Worm (Caenorhabditis elegans) whole organism, young adult: ENCODE results near the gene skr-19.
"Not testable (repeated sequence)": the region's sequence is repeated elsewhere in the genome, so short reads cannot be mapped to it uniquely, and the experiment has no call there.

Experiments used
- mcd-1 ChIP-seq: fragments of 200-800 bp; sonication (Bioruptor generic); IDR thresholded peaks from 2 replicates; pipeline ENCODE4 v1.3.6; 2022; ENCODE audit warnings: missing genetic modification reagents, missing genetic modification characterization, missing compliant biosample characterization
- nhr-120 ChIP-seq: fragments of 200-800 bp; sonication (Bioruptor generic); IDR thresholded peaks from 2 replicates; pipeline ENCODE4 v1.3.6; 2022; ENCODE audit warnings: missing genetic modification characterization, missing compliant biosample characterization
- nhr-179 ChIP-seq: sonication (generic microtip); optimal IDR thresholded peaks from 2 replicates; lab custom pipeline; 2016; ENCODE audit warnings: mild to moderate bottlenecking, missing genetic modification characterization, missing compliant biosample characterization
- rpc-1 ChIP-seq, 2 experiments: fragments of 150-350 bp in 1 of 2; sonication (generic microtip) in 1 of 2; optimal IDR thresholded peaks; 2 replicates each; lab custom pipeline; 2014 to 2018; ENCODE audit warnings: missing biosample characterization in 1 of 2, missing genetic modification characterization in 1 of 2, missing genetic modification reagents in 1 of 2, missing genotype in 1 of 2

ce11 chrX:13261037-13261592, 36.6 kb upstream of the skr-19 start:
- TF ChIP-seq nhr-179 (tag; lab: Kevin White, UChicago); mcd-1 (GFP tag; lab: Robert Waterston, UW); nhr-120 (GFP tag; lab: Robert Waterston, UW): not testable (repeated sequence)
- TF ChIP-seq rpc-1 (optimal IDR thresholded peaks at IDR 0.05; lab: Kevin White, UChicago): peak; percentile 69
- TF ChIP-seq rpc-1 (tag; optimal IDR thresholded peaks at IDR 0.05; lab: Kevin White, UChicago): peak; percentile 84
